Fruit fly (Drosophila melanogaster) whole organism, wandering third instar larva: ENCODE data around the gene Tsp96F.

Experiments
- Dfd ChIP-seq: fragments of >200 bp; optimal IDR thresholded peaks from 2 replicates; lab custom pipeline; 2017; ENCODE audit warnings: missing biosample characterization, missing genetic modification characterization
- Jra ChIP-seq: sonication (Bioruptor generic); optimal IDR thresholded peaks from 2 replicates; lab custom pipeline; 2016; ENCODE audit warnings: missing biosample characterization, missing genetic modification characterization
- Myc ChIP-seq: fragments of >200 bp; optimal IDR thresholded peaks from 2 replicates; lab custom pipeline; 2017
- N ChIP-seq: fragments of >200 bp; optimal IDR thresholded peaks from 2 replicates; lab custom pipeline; 2018; ENCODE audit warnings: missing biosample characterization, missing external identifiers, missing genetic modification characterization
- Rel ChIP-seq, 2 experiments: fragments of 200-800 bp; sonication (Bioruptor generic) in 1 of 2; optimal IDR thresholded peaks; 2 replicates in 1 of 2; 3 replicates in 1 of 2; lab custom pipeline; 2016 to 2019; ENCODE audit warnings: mild to moderate bottlenecking in 2 of 2, missing biosample characterization in 2 of 2, missing genetic modification characterization in 2 of 2, moderate library complexity in 1 of 2
- Vsx2 ChIP-seq: fragments of 200-300, 225-300 bp; sonication (Bioruptor generic); optimal IDR thresholded peaks from 2 replicates; lab custom pipeline; 2018; ENCODE audit warnings: missing biosample characterization, missing genetic modification characterization; ENCODE audit not compliant: partially characterized antibody
- br ChIP-seq: fragments of 200-800 bp; sonication (Bioruptor generic); optimal IDR thresholded peaks from 2 replicates; lab custom pipeline; 2016; ENCODE audit warnings: missing biosample characterization, missing genetic modification characterization
- dl ChIP-seq, 2 experiments: fragments of 175-275, 200-275 bp in 1 of 2; fragments of 200-275 bp in 1 of 2; sonication (Bioruptor generic); optimal IDR thresholded peaks; lab custom pipeline; 2018; ENCODE audit warnings: mild to moderate bottlenecking in 2 of 2, missing biosample characterization in 2 of 2, missing genetic modification characterization in 2 of 2, moderate library complexity in 2 of 2; ENCODE audit not compliant: partially characterized antibody in 2 of 2, insufficient read depth in 1 of 2
- jim ChIP-seq: fragments of 175-275, 200-325 bp; sonication (Bioruptor generic); optimal IDR thresholded peaks from 2 replicates; lab custom pipeline; 2016; ENCODE audit warnings: missing biosample characterization, mild to moderate bottlenecking, missing genetic modification characterization
- psq ChIP-seq: fragments of 200-800 bp; sonication (Bioruptor generic); optimal IDR thresholded peaks from 3 replicates; lab custom pipeline; 2017; ENCODE audit warnings: missing biosample characterization, mild to moderate bottlenecking, missing genetic modification characterization, moderate library complexity
- sage ChIP-seq: fragments of 200-800 bp; sonication (Bioruptor generic); optimal IDR thresholded peaks from 2 replicates; lab custom pipeline; 2016; ENCODE audit warnings: missing biosample characterization, mild to moderate bottlenecking, missing genetic modification characterization
- tai ChIP-seq: sonication (Bioruptor generic); optimal IDR thresholded peaks from 2 replicates; lab custom pipeline; 2016; ENCODE audit warnings: missing biosample characterization, missing genetic modification characterization
- usp ChIP-seq: fragments of >200 bp; optimal IDR thresholded peaks from 2 replicates; lab custom pipeline; 2017; ENCODE audit warnings: missing biosample characterization, missing genetic modification characterization

DNA sequence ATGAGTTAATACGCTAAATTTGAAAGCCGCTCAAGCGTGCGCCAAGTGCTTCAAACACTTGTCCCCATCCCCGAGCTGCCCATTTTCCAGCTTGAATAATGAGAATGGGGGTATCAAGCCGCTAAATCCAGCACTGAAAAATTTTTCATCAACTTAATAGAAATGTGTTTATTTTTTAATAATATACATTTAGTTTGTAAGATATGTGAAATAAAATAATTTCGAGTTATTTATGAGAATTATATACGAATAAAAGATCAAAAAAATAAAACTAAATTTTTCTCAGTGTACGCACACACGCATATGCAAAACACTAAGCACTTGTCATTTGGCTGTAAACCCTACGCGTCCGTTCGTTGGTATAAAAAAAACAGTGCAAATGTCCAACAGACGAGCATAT lies 26.4 kb downstream of the Tsp96F start:
- TF ChIP-seq Rel (GFP tag; optimal IDR thresholded peaks at IDR 0.05; lab: Kevin White, UChicago) (no peak), Rel (tag; optimal IDR thresholded peaks at IDR 0.05; lab: Kevin White, UChicago) (no peak), psq (GFP tag; lab: Kevin White, UChicago) (no peak), jim (GFP tag; lab: Kevin White, UChicago) (no peak), Dfd (GFP tag; lab: Kevin White, UChicago) (no peak), tai (no peak), Myc (lab: Kevin White, UChicago) (no peak), br (GFP tag; lab: Kevin White, UChicago) (no peak), N (no peak), sage (no peak), dl (GFP tag; optimal IDR thresholded peaks at IDR 0.05; lab: Kevin White, UChicago; ENCODE audit: insufficient read depth in 1 of 2, partially characterized antibody in 2 of 2) (no peak), usp (GFP tag; lab: Kevin White, UChicago) (no peak), Jra (GFP tag; lab: Kevin White, UChicago) (no peak), Vsx2 (GFP tag; lab: Kevin White, UChicago) (no peak)
